Worm (Caenorhabditis elegans) whole organism, L2 larva: ENCODE measurements around the gene T22F3.2.

Experiments
- alr-1 ChIP-seq: fragments of 150-350 bp; optimal IDR thresholded peaks from 2 replicates; lab custom pipeline; 2014; ENCODE audit warnings: missing biosample characterization, missing genetic modification characterization
- ama-1 ChIP-seq: fragments of 150-350 bp; optimal IDR thresholded peaks from 2 replicates; lab custom pipeline; 2018; ENCODE audit warnings: inconsistent platforms
- blmp-1 ChIP-seq: sonication (generic microtip); optimal IDR thresholded peaks from 2 replicates; lab custom pipeline; 2017; ENCODE audit warnings: missing genetic modification characterization, mild to moderate bottlenecking, missing compliant biosample characterization, antibody characterized with exemption, moderate library complexity; ENCODE audit not compliant: insufficient read depth
- crh-2 ChIP-seq: sonication (generic microtip); optimal IDR thresholded peaks from 2 replicates; lab custom pipeline; 2017; ENCODE audit warnings: missing biosample characterization, missing genetic modification characterization
- dmd-4 ChIP-seq: sonication (generic microtip); optimal IDR thresholded peaks from 2 replicates; lab custom pipeline; 2017; ENCODE audit warnings: missing biosample characterization, missing genetic modification characterization
- elt-1 ChIP-seq: fragments of 150-350 bp; optimal IDR thresholded peaks from 2 replicates; lab custom pipeline; 2014; ENCODE audit warnings: missing biosample characterization, missing genetic modification characterization
- fos-1 ChIP-seq: fragments of 150-350 bp; optimal IDR thresholded peaks from 2 replicates; lab custom pipeline; 2014; ENCODE audit warnings: missing biosample characterization, missing genetic modification characterization
- lin-13 ChIP-seq: fragments of 150-350 bp; optimal IDR thresholded peaks from 2 replicates; lab custom pipeline; 2014; ENCODE audit warnings: missing biosample characterization, missing genetic modification reagents, missing genetic modification characterization
- lsy-2 ChIP-seq, 2 experiments: fragments of 150-350 bp in 1 of 2; sonication (generic microtip) in 1 of 2; optimal IDR thresholded peaks; 2 replicates each; lab custom pipeline; 2014 to 2017; ENCODE audit warnings: missing biosample characterization in 2 of 2, missing genetic modification characterization in 2 of 2
- nhr-11 ChIP-seq: fragments of 150-350 bp; optimal IDR thresholded peaks from 2 replicates; lab custom pipeline; 2014; ENCODE audit warnings: missing biosample characterization, missing genetic modification characterization
- nhr-6 ChIP-seq: fragments of 150-350 bp; optimal IDR thresholded peaks from 2 replicates; lab custom pipeline; 2014; ENCODE audit warnings: missing biosample characterization, missing genetic modification characterization
- unc-55 ChIP-seq: fragments of 150-350 bp; sonication (generic microtip); optimal IDR thresholded peaks from 3 replicates; lab custom pipeline; 2014; ENCODE audit warnings: missing biosample characterization, missing genetic modification reagents, missing genetic modification characterization
- unc-62 ChIP-seq: fragments of 150-350 bp; optimal IDR thresholded peaks from 2 replicates; lab custom pipeline; 2014; ENCODE audit warnings: missing biosample characterization, missing genetic modification reagents, missing genetic modification characterization
- zag-1 ChIP-seq: fragments of 150-350 bp; optimal IDR thresholded peaks from 2 replicates; lab custom pipeline; 2014; ENCODE audit warnings: missing biosample characterization, missing genetic modification characterization

- no peak for TF ChIP-seq fos-1
- TF ChIP-seq nhr-6 (tag; lab: Kevin White, UChicago) = no peak
- no peak for TF ChIP-seq ama-1 (lab: Kevin White, UChicago)
- TF ChIP-seq crh-2 (tag; lab: Kevin White, UChicago) = no peak
- no peak for TF ChIP-seq unc-62 (GFP tag; lab: Kevin White, UChicago)
- no peak for TF ChIP-seq dmd-4 (tag; lab: Kevin White, UChicago)
- TF ChIP-seq lin-13 (GFP tag; lab: Kevin White, UChicago) = no peak
- TF ChIP-seq lsy-2 (tag; optimal IDR thresholded peaks at IDR 0.05; lab: Kevin White, UChicago) = no peak
- no peak for TF ChIP-seq unc-55 (GFP tag; lab: Kevin White, UChicago)
- TF ChIP-seq blmp-1 (tag; lab: Kevin White, UChicago) = no peak
- no peak for TF ChIP-seq zag-1 (tag; lab: Kevin White, UChicago)
- TF ChIP-seq elt-1 (tag; lab: Kevin White, UChicago) = no peak
- no peak for TF ChIP-seq nhr-11
- TF ChIP-seq alr-1 (tag; lab: Kevin White, UChicago) = no peak
Measured at ce11 chrV:3613042-3613441, 26.6 kb downstream of the T22F3.2 start.
